Fruit fly (Drosophila melanogaster): Measurements from ENCODE around the gene Tengl2.

dm6 chr2L:2221649-2222150 is 17.5 kb downstream of the Tengl2 start:
- TF ChIP-seq Myc (optimal IDR thresholded peaks at IDR 0.05) (no peak), Sin3A (optimal IDR thresholded peaks at IDR 0.05) (no peak), h (optimal IDR thresholded peaks at IDR 0.05) (no peak), psq (optimal IDR thresholded peaks at IDR 0.05) (no peak), ttk (optimal IDR thresholded peaks at IDR 0.05) (no peak), insv (optimal IDR thresholded peaks at IDR 0.05) (no peak)

Data from Kc167 (cell line).